Worm (Caenorhabditis elegans): ENCODE data around the gene F23B12.1.

The F23B12.1 gene

ce11 chrV:14411989-14412388 is 17.0 kb upstream of the F23B12.1 start (continued):
- TF ChIP-seq egl-43 (GFP tag; IDR thresholded peaks at IDR 0.05) (no peak), egl-27 (tag; optimal IDR thresholded peaks at IDR 0.05) (no peak), spr-3 (GFP tag; optimal IDR thresholded peaks at IDR 0.05) (no peak), attf-4 (tag; optimal IDR thresholded peaks at IDR 0.05) (no peak), lim-7 (GFP tag; IDR thresholded peaks at IDR 0.05) (0 out of 2 replicates have a peak, but pooled peaks have one; percentile 45), arid-1 (GFP tag; conservative IDR thresholded peaks at IDR 0.05) (0 out of 2 replicates have a peak, but pooled peaks have one; percentile 40), ceh-28 (tag; optimal IDR thresholded peaks at IDR 0.05) (no peak)

ce11 chrV:14414032-14414431 is 14.9 kb upstream of the F23B12.1 start:
- peak; percentile 61 for TF ChIP-seq dve-1 (tag; optimal IDR thresholded peaks at IDR 0.05; ENCODE audit: insufficient read depth)
- TF ChIP-seq dmd-9 (GFP tag; IDR thresholded peaks at IDR 0.05) = no peak
- TF ChIP-seq ceh-20 (GFP tag; IDR thresholded peaks at IDR 0.05) = no peak
- TF ChIP-seq dmd-6 (GFP tag; IDR thresholded peaks at IDR 0.05) = peak; percentile 66
- no peak for TF ChIP-seq egl-27 (tag; optimal IDR thresholded peaks at IDR 0.05)
- no peak for TF ChIP-seq zfp-3 (GFP tag; conservative IDR thresholded peaks at IDR 0.05)
- no peak for TF ChIP-seq hmg-1.1 (GFP tag; IDR thresholded peaks at IDR 0.05)
- no peak for TF ChIP-seq lin-29 (GFP tag; IDR thresholded peaks at IDR 0.05)
- TF ChIP-seq unc-130 (GFP tag; optimal IDR thresholded peaks at IDR 0.05) = no peak
- TF ChIP-seq mep-1 (tag; optimal IDR thresholded peaks at IDR 0.05) = no peak
- peak; percentile 81 for TF ChIP-seq nhr-6 (tag; optimal IDR thresholded peaks at IDR 0.05)
- peak; percentile 8 for TF ChIP-seq hlh-11 (tag; optimal IDR thresholded peaks at IDR 0.05)
- TF ChIP-seq pqm-1 (tag; optimal IDR thresholded peaks at IDR 0.05) = peak; percentile 81
- TF ChIP-seq ZK546.5 (tag; optimal IDR thresholded peaks at IDR 0.05) = no peak
- no peak for TF ChIP-seq ceh-82 (tag; optimal IDR thresholded peaks at IDR 0.05)
- no peak for TF ChIP-seq nhr-111 (GFP tag; optimal IDR thresholded peaks at IDR 0.05)
- TF ChIP-seq nhr-28 (tag; optimal IDR thresholded peaks at IDR 0.05) = peak; percentile 55
- TF ChIP-seq T26A8.4 (GFP tag; IDR thresholded peaks at IDR 0.05) = no peak
- TF ChIP-seq hlh-30 (tag; optimal IDR thresholded peaks at IDR 0.05; ENCODE audit: insufficient read depth) = peak; percentile 14
- TF ChIP-seq pha-4 (GFP tag; IDR thresholded peaks at IDR 0.05) = no peak
- TF ChIP-seq pha-4 (tag; optimal IDR thresholded peaks at IDR 0.05) = no peak

DNA sequence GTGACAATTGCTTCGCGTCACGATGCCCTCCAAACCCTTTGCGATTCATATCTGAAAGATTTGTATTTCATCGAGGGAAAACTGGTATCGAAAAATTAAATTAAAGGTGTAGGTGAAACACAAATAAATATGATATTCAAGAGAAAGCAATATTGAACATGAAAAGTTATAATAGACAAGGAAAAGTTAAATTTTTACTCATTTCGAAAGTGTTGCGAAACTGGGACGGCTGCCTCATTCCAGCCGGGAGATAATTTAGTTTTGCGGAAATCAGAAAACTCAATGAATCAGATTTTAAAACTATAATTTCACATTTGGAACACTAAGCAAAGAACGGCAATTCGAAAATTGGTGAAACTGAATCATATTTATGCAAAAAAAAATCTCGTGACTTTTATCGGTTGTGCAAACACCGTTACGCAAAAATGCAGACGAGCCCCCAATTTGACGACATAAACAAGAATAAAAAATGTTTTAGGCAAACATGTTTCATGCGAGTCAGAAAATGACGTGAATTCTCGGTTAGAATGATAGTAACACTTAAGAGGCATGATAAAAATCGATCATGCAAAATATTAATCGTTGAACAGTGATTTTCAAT is 13.9 kb upstream of the F23B12.1 start, which contains the start of the genes nxf-1 and C15H11.11:
TSS of gene nxf-1 (minus strand) at position 51 of the 601 bp plus-strand sequence.
TSS of gene C15H11.11 (plus strand) at position 536 of the 601 bp plus-strand sequence.
- peak in 1 of 2 experiments; percentile 71 for TF ChIP-seq mdl-1 (tag; optimal IDR thresholded peaks at IDR 0.05)
- TF ChIP-seq rbr-2 (tag; optimal IDR thresholded peaks at IDR 0.05) = peak; percentile 14
- TF ChIP-seq nhr-48 (tag; optimal IDR thresholded peaks at IDR 0.05) = peak; percentile 40
- peak in 1 of 2 experiments; percentile 49 for TF ChIP-seq hif-1 (tag; optimal IDR thresholded peaks at IDR 0.05)
- TF ChIP-seq snpc-4 (tag; optimal IDR thresholded peaks at IDR 0.05) = no peak
- TF ChIP-seq nhr-28 (tag; optimal IDR thresholded peaks at IDR 0.05) = peak; percentile 50
- peak in 1 of 2 experiments; percentile 82 for TF ChIP-seq lsy-2 (tag; optimal IDR thresholded peaks at IDR 0.05)
- 0 out of 2 replicates have a peak, but pooled peaks have one; percentile 43 for TF ChIP-seq tra-1 (GFP tag; IDR thresholded peaks at IDR 0.05)
- no peak for TF ChIP-seq F10B5.3 (tag; optimal IDR thresholded peaks at IDR 0.05)
- peak; percentile 60 for TF ChIP-seq T26A8.4 (GFP tag; IDR thresholded peaks at IDR 0.05)
- TF ChIP-seq mep-1 (tag; optimal IDR thresholded peaks at IDR 0.05) = peak; percentile 78
- TF ChIP-seq unc-130 (GFP tag; optimal IDR thresholded peaks at IDR 0.05) = no peak
- TF ChIP-seq mes-2 (tag; optimal IDR thresholded peaks at IDR 0.05; ENCODE audit: poor library complexity, severe bottlenecking) = peak; percentile 76
- no peak for TF ChIP-seq tag-97 (GFP tag; IDR thresholded peaks at IDR 0.05)
- TF ChIP-seq lin-13 (GFP tag; optimal IDR thresholded peaks at IDR 0.05) = no peak
- no peak for TF ChIP-seq lir-3 (tag; optimal IDR thresholded peaks at IDR 0.05)
- no peak for TF ChIP-seq vab-7 (GFP tag; IDR thresholded peaks at IDR 0.05)
- TF ChIP-seq pqm-1 (tag; optimal IDR thresholded peaks at IDR 0.05) = peak; percentile 33
- no peak for TF ChIP-seq dmd-8 (GFP tag; IDR thresholded peaks at IDR 0.05)
- TF ChIP-seq zfp-3 (GFP tag; conservative IDR thresholded peaks at IDR 0.05) = no peak
- no peak for TF ChIP-seq cey-2 (tag; optimal IDR thresholded peaks at IDR 0.05; ENCODE audit: borderline replicate concordance, insufficient read depth)
- TF ChIP-seq set-16 (GFP tag; IDR thresholded peaks at IDR 0.05) = no peak
- TF ChIP-seq nhr-102 (tag; optimal IDR thresholded peaks at IDR 0.05) = peak; percentile 72
- no peak for TF ChIP-seq mxl-2 (GFP tag; conservative IDR thresholded peaks at IDR 0.05)
- peak; percentile 39 for TF ChIP-seq duxl-1 (tag; optimal IDR thresholded peaks at IDR 0.05; ENCODE audit: poor library complexity)
- TF ChIP-seq nhr-237 (tag; optimal IDR thresholded peaks at IDR 0.05) = no peak

Measured in whole organism, L4 larva.